Fruit fly (Drosophila melanogaster): ENCODE results near the gene CCT1.

The CCT1 gene

DNA sequence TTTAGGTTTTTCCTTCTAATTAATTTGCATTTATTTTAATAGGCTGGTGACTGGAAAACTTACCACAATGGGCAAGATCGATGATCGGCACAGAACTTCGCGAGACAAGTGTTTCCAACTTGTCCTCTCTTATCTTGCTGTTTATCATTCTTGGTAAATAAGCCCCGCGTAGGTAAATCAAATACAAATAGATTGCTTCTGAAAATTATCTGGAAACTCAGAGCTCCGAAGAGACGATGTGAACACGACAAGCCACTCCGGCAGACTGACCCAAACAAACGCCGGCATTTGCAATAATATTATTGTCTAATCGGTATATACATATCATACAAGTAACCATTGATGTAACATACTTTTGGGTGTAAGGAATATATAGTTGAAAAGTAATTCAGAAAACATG lies 39.1 kb upstream of the CCT1 start, which contains the start of gene CG33099 (continued):
- TF ChIP-seq chinmo (GFP tag; IDR thresholded peaks at IDR 0.05; ENCODE audit: partially characterized antibody) (peak; percentile 35; the same call in 1 of the 4 replicates), CG6689 (GFP tag; IDR thresholded peaks at IDR 0.05) (no peak), Drgx (GFP tag; IDR thresholded peaks at IDR 0.05) (peak; percentile 22; the same call in 1 of the 2 replicates), CG32532 (GFP tag; IDR thresholded peaks at IDR 0.05) (no peak), CG5953 (GFP tag; IDR thresholded peaks at IDR 0.05) (peak; percentile 14; the same call in 1 of the 2 replicates), fd64A (GFP tag; optimal IDR thresholded peaks at IDR 0.05) (peak; percentile 2), pnt (GFP tag; optimal IDR thresholded peaks at IDR 0.05) (no peak), nerfin-1 (tag; optimal IDR thresholded peaks at IDR 0.05) (no peak), ttk (GFP tag; IDR thresholded peaks at IDR 0.05) (no peak), HmgD (GFP tag; optimal IDR thresholded peaks at IDR 0.05) (no peak), tgo (GFP tag; IDR thresholded peaks at IDR 0.05) (no peak), pb (GFP tag; optimal IDR thresholded peaks at IDR 0.05) (no peak), Chrac-16 (GFP tag; optimal IDR thresholded peaks at IDR 0.05) (no peak), CG11560 (tag; IDR thresholded peaks at IDR 0.05) (no peak), en (GFP tag; optimal IDR thresholded peaks at IDR 0.05) (no peak), B-H1 (GFP tag; IDR thresholded peaks at IDR 0.05) (no peak; the same call in 2 of the 3 replicates), BEAF-32 (GFP tag; optimal IDR thresholded peaks at IDR 0.05) (no peak), knrl (GFP tag; IDR thresholded peaks at IDR 0.05; ENCODE audit: partially characterized antibody) (no peak), CG16815 (GFP tag; optimal IDR thresholded peaks at IDR 0.05) (no peak), salm (tag; optimal IDR thresholded peaks at IDR 0.05) (no peak), CG3995 (GFP tag; optimal IDR thresholded peaks at IDR 0.05) (no peak), cwo (GFP tag; optimal IDR thresholded peaks at IDR 0.05) (no peak), CG18764 (GFP tag; optimal IDR thresholded peaks at IDR 0.05) (no peak), CG6175 (GFP tag; IDR thresholded peaks at IDR 0.05) (no peak), unc-4 (GFP tag; IDR thresholded peaks at IDR 0.05; ENCODE audit: partially characterized antibody) (no peak), Hr51 (GFP tag; optimal IDR thresholded peaks at IDR 0.05) (peak in 1 of 2 experiments; percentile 16), CG12659 (GFP tag; optimal IDR thresholded peaks at IDR 0.05) (peak; percentile 49), sim (GFP tag; IDR thresholded peaks at IDR 0.05) (no peak), tup (GFP tag; optimal IDR thresholded peaks at IDR 0.05) (no peak), eve (GFP tag; optimal IDR thresholded peaks at IDR 0.05) (no peak), NC2β (GFP tag; optimal IDR thresholded peaks at IDR 0.05) (peak; percentile 31), CG2120 (GFP tag; optimal IDR thresholded peaks at IDR 0.05) (no peak), sima (GFP tag; optimal IDR thresholded peaks at IDR 0.05) (no peak), Optix (GFP tag; IDR thresholded peaks at IDR 0.05) (no peak), usp (GFP tag; optimal IDR thresholded peaks at IDR 0.05) (no peak), abd-A (tag; optimal IDR thresholded peaks at IDR 0.05) (no peak), CG10979 (tag; optimal IDR thresholded peaks at IDR 0.05) (peak; percentile 11), sd (tag; optimal IDR thresholded peaks at IDR 0.05) (peak; percentile 18), zen (tag; optimal IDR thresholded peaks at IDR 0.05) (peak; percentile 41), CG15696 (tag; optimal IDR thresholded peaks at IDR 0.05) (peak; percentile 68), unpg (GFP tag; optimal IDR thresholded peaks at IDR 0.05) (peak; percentile 43), hth (optimal IDR thresholded peaks at IDR 0.05) (no peak), trem (tag; optimal IDR thresholded peaks at IDR 0.05) (no peak), Max (GFP tag; optimal IDR thresholded peaks at IDR 0.05) (no peak), prd (optimal IDR thresholded peaks at IDR 0.05) (no peak), prd (GFP tag; IDR thresholded peaks at IDR 0.05) (peak; percentile 22; the same call in 1 of the 3 replicates), ssp (GFP tag; IDR thresholded peaks at IDR 0.05) (no peak), CG13894 (tag; optimal IDR thresholded peaks at IDR 0.05) (peak; percentile 23), Bdp1 (GFP tag; optimal IDR thresholded peaks at IDR 0.05) (no peak), ac (GFP tag; optimal IDR thresholded peaks at IDR 0.05) (peak; percentile 13), CG12391 (tag; optimal IDR thresholded peaks at IDR 0.05) (no peak), Oaz (GFP tag; IDR thresholded peaks at IDR 0.05) (no peak)
